Worm (Caenorhabditis elegans): ENCODE results near the gene pitr-5.

The pitr-5 gene

DNA sequence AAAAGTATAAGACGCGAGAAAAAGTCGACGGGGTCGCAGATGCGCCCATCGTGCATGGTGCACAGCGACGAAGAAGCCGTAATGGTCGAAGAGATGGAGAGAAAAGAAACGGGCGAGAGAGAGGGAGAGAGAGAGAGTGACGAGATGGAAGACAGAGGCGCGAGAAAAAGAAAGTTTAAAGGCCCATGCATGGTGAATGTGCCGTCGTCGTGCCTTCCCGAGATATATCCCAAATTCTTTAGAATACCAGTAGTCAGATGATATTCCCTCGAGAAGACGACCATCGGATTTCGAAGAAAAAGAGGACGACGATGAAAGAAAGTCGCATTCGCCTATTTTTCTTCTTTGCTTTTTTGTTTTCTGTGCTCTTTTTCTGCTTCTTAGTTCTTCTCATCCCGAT lies 31.4 kb downstream of the pitr-5 start:
- no peak for TF ChIP-seq ceh-13 (GFP tag; optimal IDR thresholded peaks at IDR 0.05)
- no peak for TF ChIP-seq ceh-36 (tag; optimal IDR thresholded peaks at IDR 0.05)
- no peak for TF ChIP-seq ets-7 (tag; optimal IDR thresholded peaks at IDR 0.05)
- no peak for TF ChIP-seq hnd-1 (tag; optimal IDR thresholded peaks at IDR 0.05)
- TF ChIP-seq flt-1 (GFP tag; IDR thresholded peaks at IDR 0.05) = no peak
- TF ChIP-seq hmbx-1 (tag; optimal IDR thresholded peaks at IDR 0.05) = no peak
- TF ChIP-seq aly-1 (tag; optimal IDR thresholded peaks at IDR 0.05) = no peak

DNA sequence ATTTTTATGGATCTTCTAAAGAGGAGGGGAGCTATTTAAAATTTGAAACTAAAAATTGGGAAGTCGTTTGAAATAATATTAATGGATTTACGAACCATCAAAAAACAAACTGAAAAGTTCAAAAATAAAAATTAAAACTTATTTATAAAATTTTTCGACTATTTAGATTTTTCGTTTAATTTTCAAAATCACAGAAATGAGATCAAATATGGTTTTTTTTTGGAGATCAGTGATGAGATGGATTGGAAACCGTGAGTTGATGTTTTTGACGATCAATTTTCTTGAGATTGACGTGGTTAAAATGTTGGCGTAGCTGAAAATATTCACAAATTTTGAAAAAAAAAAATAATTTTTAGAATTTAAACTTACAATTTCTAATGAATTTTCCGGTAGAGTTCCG lies 34.3 kb downstream of the pitr-5 start, which contains the start of gene C13F10.5:
Gene C13F10.5, minus strand, starts transcription at position 101 of the 400 bp plus-strand sequence.
- TF ChIP-seq ceh-13 (GFP tag; optimal IDR thresholded peaks at IDR 0.05) (no peak), ceh-36 (tag; optimal IDR thresholded peaks at IDR 0.05) (no peak), hnd-1 (tag; optimal IDR thresholded peaks at IDR 0.05) (no peak), tra-4 (tag; optimal IDR thresholded peaks at IDR 0.05) (no peak), scrt-1 (GFP tag; IDR thresholded peaks at IDR 0.05) (no peak), ets-7 (tag; optimal IDR thresholded peaks at IDR 0.05) (no peak), hmbx-1 (tag; optimal IDR thresholded peaks at IDR 0.05) (no peak), pes-1 (GFP tag; IDR thresholded peaks at IDR 0.05) (no peak), flt-1 (GFP tag; IDR thresholded peaks at IDR 0.05) (no peak), tbx-37 (GFP tag; conservative IDR thresholded peaks at IDR 0.05) (no peak), aly-1 (tag; optimal IDR thresholded peaks at IDR 0.05) (no peak), hmg-4 (GFP tag; optimal IDR thresholded peaks at IDR 0.05) (no peak), sea-1 (GFP tag; conservative IDR thresholded peaks at IDR 0.05) (no peak), B0310.2 (tag; optimal IDR thresholded peaks at IDR 0.05) (no peak), ama-1 (optimal IDR thresholded peaks at IDR 0.05) (no peak), F13C5.2 (tag; optimal IDR thresholded peaks at IDR 0.05) (no peak), tbx-11 (GFP tag; IDR thresholded peaks at IDR 0.05) (no peak)

DNA sequence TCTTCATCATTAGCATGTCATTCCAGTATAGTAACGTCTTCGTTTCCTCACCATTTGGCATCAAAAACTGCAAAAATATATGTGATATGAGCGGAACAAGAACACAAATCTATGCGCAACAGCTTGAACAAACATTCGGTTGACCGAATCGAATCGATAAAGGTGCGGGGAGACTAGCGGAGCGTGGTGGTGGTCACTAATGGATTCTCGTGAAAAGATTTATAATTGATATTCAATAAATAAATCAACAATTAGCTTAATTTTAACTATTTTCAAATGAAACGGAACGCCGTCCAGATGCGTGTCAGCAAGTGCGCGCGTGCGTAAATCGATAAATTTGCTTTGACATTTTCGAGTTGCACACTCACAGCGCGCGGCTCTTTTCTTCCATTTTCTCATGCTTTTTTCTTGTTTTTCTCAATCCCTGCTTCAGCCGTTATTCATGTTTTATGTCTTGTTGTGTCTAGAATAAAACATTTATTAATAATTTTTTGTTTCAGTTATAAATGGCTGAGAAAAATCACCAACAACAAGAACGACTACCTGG lies 36.4 kb downstream of the pitr-5 start, which contains the start of the genes C13F10.8, C13F10.6 and kxd-1:
Gene C13F10.8, minus strand, starts transcription at position 51 of the 547 bp plus-strand sequence.
Gene C13F10.6, minus strand, starts transcription at position 67 of the 547 bp plus-strand sequence.
Gene kxd-1, plus strand, starts transcription at position 497 of the 547 bp plus-strand sequence.
- TF ChIP-seq hmg-4 (GFP tag; optimal IDR thresholded peaks at IDR 0.05) (peak; percentile 4), ceh-13 (GFP tag; optimal IDR thresholded peaks at IDR 0.05) (no peak)

DNA sequence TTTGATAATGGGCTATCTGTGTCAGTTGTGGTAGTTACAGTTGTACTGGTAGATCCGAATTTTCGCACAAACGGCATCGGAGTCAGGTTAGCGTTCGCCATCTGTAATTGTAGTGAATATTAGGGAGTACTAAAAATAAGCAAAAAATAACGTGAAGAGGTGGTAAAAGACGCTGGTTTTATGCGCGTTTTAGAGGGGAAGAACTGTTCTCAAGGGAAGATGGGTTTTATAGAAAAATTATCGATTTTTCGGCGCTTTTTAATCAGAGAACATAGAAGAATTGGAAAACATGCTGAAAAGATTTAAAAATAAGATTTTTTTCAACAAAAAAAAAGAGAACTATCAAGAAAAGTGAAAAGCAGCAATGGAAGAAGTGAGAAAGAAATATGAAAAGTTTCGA lies 38.5 kb downstream of the pitr-5 start, which contains the start of gene C13F10.7:
Gene C13F10.7, minus strand, starts transcription at position 101 of the 400 bp plus-strand sequence.
- no peak for TF ChIP-seq ceh-36 (tag; optimal IDR thresholded peaks at IDR 0.05)
- no peak for TF ChIP-seq flt-1 (GFP tag; IDR thresholded peaks at IDR 0.05)
- TF ChIP-seq hmg-4 (GFP tag; optimal IDR thresholded peaks at IDR 0.05) = no peak
- no peak for TF ChIP-seq ets-7 (tag; optimal IDR thresholded peaks at IDR 0.05)
- no peak for TF ChIP-seq scrt-1 (GFP tag; IDR thresholded peaks at IDR 0.05)
- TF ChIP-seq tbx-11 (GFP tag; IDR thresholded peaks at IDR 0.05) = no peak
- no peak for TF ChIP-seq aly-1 (tag; optimal IDR thresholded peaks at IDR 0.05)
- no peak for TF ChIP-seq F13C5.2 (tag; optimal IDR thresholded peaks at IDR 0.05)
- no peak for TF ChIP-seq ceh-13 (GFP tag; optimal IDR thresholded peaks at IDR 0.05)
- no peak for TF ChIP-seq pes-1 (GFP tag; IDR thresholded peaks at IDR 0.05)
- TF ChIP-seq hmbx-1 (tag; optimal IDR thresholded peaks at IDR 0.05) = no peak
- TF ChIP-seq hnd-1 (tag; optimal IDR thresholded peaks at IDR 0.05) = no peak
- no peak for TF ChIP-seq B0310.2 (tag; optimal IDR thresholded peaks at IDR 0.05)
- TF ChIP-seq tbx-37 (GFP tag; conservative IDR thresholded peaks at IDR 0.05) = no peak
- TF ChIP-seq ama-1 (optimal IDR thresholded peaks at IDR 0.05) = no peak
- no peak for TF ChIP-seq sea-1 (GFP tag; conservative IDR thresholded peaks at IDR 0.05)

DNA sequence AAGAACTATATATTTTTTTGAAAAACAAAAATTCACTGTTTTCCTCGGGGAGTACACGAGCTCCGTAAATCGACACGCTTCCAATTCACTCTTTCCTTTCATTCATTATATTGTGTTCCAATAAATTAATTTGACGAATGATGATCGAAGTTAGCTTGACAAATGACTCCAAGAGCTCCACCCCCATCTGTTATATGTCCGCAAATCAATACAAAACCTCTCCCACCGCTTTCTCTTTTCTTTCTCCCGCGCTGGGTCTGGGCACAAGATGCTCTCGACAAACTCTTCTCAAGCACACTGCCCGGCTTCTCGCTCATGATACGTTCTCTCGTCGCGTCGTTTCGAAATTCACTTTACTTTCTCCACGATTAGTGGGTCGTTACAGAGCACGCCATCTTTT lies 39.3 kb downstream of the pitr-5 start, which contains the start of gene C13F10.1:
Gene C13F10.1, plus strand, starts transcription at position 138 of the 400 bp plus-strand sequence.
- TF ChIP-seq ceh-13 (GFP tag; optimal IDR thresholded peaks at IDR 0.05) (no peak), hnd-1 (tag; optimal IDR thresholded peaks at IDR 0.05) (no peak), B0310.2 (tag; optimal IDR thresholded peaks at IDR 0.05) (no peak), tbx-37 (GFP tag; conservative IDR thresholded peaks at IDR 0.05) (no peak), scrt-1 (GFP tag; IDR thresholded peaks at IDR 0.05) (no peak), ets-7 (tag; optimal IDR thresholded peaks at IDR 0.05) (no peak), tra-4 (tag; optimal IDR thresholded peaks at IDR 0.05) (no peak), ama-1 (optimal IDR thresholded peaks at IDR 0.05) (no peak), tbx-11 (GFP tag; IDR thresholded peaks at IDR 0.05) (no peak), pes-1 (GFP tag; IDR thresholded peaks at IDR 0.05) (no peak), hmbx-1 (tag; optimal IDR thresholded peaks at IDR 0.05) (no peak), hmg-4 (GFP tag; optimal IDR thresholded peaks at IDR 0.05) (no peak), flt-1 (GFP tag; IDR thresholded peaks at IDR 0.05) (no peak)

DNA sequence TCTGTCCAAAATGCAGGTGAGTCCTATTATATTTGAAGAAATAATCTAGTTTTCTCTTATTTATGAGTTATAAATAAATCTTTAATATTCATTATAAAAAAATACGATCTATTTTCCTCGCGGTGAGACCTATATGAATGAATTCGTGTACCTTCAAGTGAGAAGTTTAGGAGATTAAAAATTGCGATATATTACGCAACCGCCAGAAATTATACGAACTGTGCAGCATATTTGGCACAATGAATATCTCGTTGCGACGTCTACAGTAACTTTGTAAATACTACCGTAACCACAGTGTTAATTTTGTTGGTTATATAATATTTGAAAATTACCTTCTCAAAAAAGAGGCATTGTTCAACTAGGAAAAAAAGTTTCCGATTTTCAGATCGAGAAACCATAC lies 39.7 kb downstream of the pitr-5 start:
- TF ChIP-seq aly-1 (tag; optimal IDR thresholded peaks at IDR 0.05) (no peak), ceh-13 (GFP tag; optimal IDR thresholded peaks at IDR 0.05) (no peak), F13C5.2 (tag; optimal IDR thresholded peaks at IDR 0.05) (no peak), pes-1 (GFP tag; IDR thresholded peaks at IDR 0.05) (no peak), ama-1 (optimal IDR thresholded peaks at IDR 0.05) (no peak), sea-1 (GFP tag; conservative IDR thresholded peaks at IDR 0.05) (no peak), tbx-37 (GFP tag; conservative IDR thresholded peaks at IDR 0.05) (no peak), hmg-4 (GFP tag; optimal IDR thresholded peaks at IDR 0.05) (no peak), tbx-11 (GFP tag; IDR thresholded peaks at IDR 0.05) (no peak), ets-7 (tag; optimal IDR thresholded peaks at IDR 0.05) (no peak)

DNA sequence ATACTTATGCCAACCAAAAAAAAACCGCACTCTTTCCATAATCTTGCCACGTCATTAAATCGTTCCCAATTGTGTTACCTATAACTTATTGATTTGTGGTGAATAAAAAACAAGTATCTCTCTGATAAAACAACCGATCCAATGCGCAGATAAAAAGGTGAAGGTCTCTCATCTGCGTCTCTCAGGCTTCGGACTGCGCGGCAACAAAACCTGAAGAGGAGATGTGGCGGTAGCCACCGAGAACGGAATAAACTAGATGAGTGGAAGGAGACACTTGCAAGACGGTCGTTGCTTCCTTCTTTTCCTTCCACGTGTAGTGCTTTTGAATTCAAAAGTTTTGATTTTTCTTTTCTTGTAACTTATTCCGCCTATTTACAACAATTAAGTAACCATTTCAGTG lies 40.3 kb downstream of the pitr-5 start, which contains the start of gene fkb-3:
Gene fkb-3, plus strand, starts transcription at position 277 of the 400 bp plus-strand sequence.
- TF ChIP-seq scrt-1 (GFP tag; IDR thresholded peaks at IDR 0.05) (no peak), F13C5.2 (tag; optimal IDR thresholded peaks at IDR 0.05) (no peak), ets-7 (tag; optimal IDR thresholded peaks at IDR 0.05) (no peak), ceh-13 (GFP tag; optimal IDR thresholded peaks at IDR 0.05) (no peak), B0310.2 (tag; optimal IDR thresholded peaks at IDR 0.05) (no peak)

DNA sequence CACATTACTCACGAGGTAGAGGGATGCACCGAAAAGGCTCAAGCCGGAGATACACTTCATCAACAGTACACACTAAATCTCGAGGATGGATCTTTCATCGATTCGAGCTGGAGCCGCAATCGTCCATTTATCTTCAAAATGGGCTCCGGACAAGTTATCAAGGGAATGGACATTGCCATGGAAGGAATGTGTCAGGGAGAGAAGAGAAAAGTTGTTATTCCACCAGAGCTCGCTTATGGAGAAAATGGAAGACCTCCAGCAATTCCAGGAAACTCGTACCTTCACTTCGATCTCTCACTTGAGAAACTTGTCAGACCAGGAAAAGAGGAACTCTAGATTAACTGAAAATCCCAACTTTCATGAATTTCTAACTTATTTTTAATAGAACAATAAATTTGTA lies 41.2 kb downstream of the pitr-5 start:
- TF ChIP-seq F13C5.2 (tag; optimal IDR thresholded peaks at IDR 0.05) (no peak), sea-1 (GFP tag; conservative IDR thresholded peaks at IDR 0.05) (no peak), ama-1 (optimal IDR thresholded peaks at IDR 0.05) (peak; percentile 75)
